Fruit fly (Drosophila melanogaster) whole organism: ENCODE data around the gene CG42693.

Experiments used
- CG8478 ChIP-seq: fragments of >200 bp; optimal IDR thresholded peaks from 2 replicates; lab custom pipeline; 2018; ENCODE audit warnings: inconsistent platforms
- Dll ChIP-seq: fragments of >200 bp; optimal IDR thresholded peaks from 2 replicates; lab custom pipeline; 2017
- pan ChIP-seq: fragments of >200 bp; optimal IDR thresholded peaks from 2 replicates; lab custom pipeline; 2017
- usp ChIP-seq: fragments of >200 bp; optimal IDR thresholded peaks from 2 replicates; lab custom pipeline; 2017; ENCODE audit warnings: missing biosample characterization, missing genetic modification characterization, mixed read lengths

dm6 chr3R:31721958-31722357, 13.8 kb upstream of the CG42693 start:
- TF ChIP-seq pan (lab: Kevin White, UChicago) (no peak), CG8478 (no peak), usp (no peak), Dll (lab: Kevin White, UChicago) (no peak)
